Worm (Caenorhabditis elegans) whole organism, L4 larva: ENCODE results near the gene acr-3.
A peak's percentile ranks its signal among the peaks of the same experiment; 100 is the strongest.

Experiments used
- T20F7.1 ChIP-seq: fragments of 200-800 bp; sonication (Bioruptor generic); optimal IDR thresholded peaks from 2 replicates; lab custom pipeline; 2018; ENCODE audit warnings: mild to moderate bottlenecking, missing genetic modification characterization, missing compliant biosample characterization
- ceh-32 ChIP-seq: sonication (generic microtip); optimal IDR thresholded peaks from 2 replicates; lab custom pipeline; 2016; ENCODE audit warnings: mild to moderate bottlenecking, missing genetic modification characterization, missing compliant biosample characterization; ENCODE audit not compliant: poor library complexity
- daf-16 ChIP-seq, 3 experiments: sonication (generic microtip); optimal IDR thresholded peaks; 2 replicates each; lab custom pipeline; 2016 to 2017; ENCODE audit warnings: missing genetic modification characterization in 3 of 3, missing genetic modification reagents in 3 of 3, mild to moderate bottlenecking in 2 of 3, missing compliant biosample characterization in 2 of 3, missing biosample characterization in 1 of 3, moderate library complexity in 1 of 3
- lin-39 ChIP-seq: fragments of 150-350 bp; optimal IDR thresholded peaks from 2 replicates; lab custom pipeline; 2014; ENCODE audit warnings: missing biosample characterization, missing genetic modification reagents, missing genetic modification characterization
- lir-3 ChIP-seq: sonication (generic microtip); optimal IDR thresholded peaks from 2 replicates; lab custom pipeline; 2016; ENCODE audit warnings: mild to moderate bottlenecking, missing genetic modification characterization, missing compliant biosample characterization
- mxl-3 ChIP-seq: fragments of 200-800 bp; sonication (Bioruptor generic); optimal IDR thresholded peaks from 2 replicates; lab custom pipeline; 2018; ENCODE audit warnings: mild to moderate bottlenecking, missing genetic modification characterization, missing compliant biosample characterization
- nhr-10 ChIP-seq: fragments of 150-350 bp; optimal IDR thresholded peaks from 2 replicates; lab custom pipeline; 2014; ENCODE audit warnings: missing biosample characterization, missing genetic modification characterization
- nhr-11 ChIP-seq: fragments of 150-350 bp; optimal IDR thresholded peaks from 2 replicates; lab custom pipeline; 2014; ENCODE audit warnings: missing biosample characterization, missing genetic modification characterization
- nhr-41 ChIP-seq: fragments of 200-800 bp; sonication (Bioruptor generic); IDR thresholded peaks from 2 replicates; pipeline ENCODE4 v1.3.6; 2022; ENCODE audit warnings: missing genetic modification reagents, missing genetic modification characterization, missing compliant biosample characterization
- pqm-1 ChIP-seq: sonication (generic microtip); optimal IDR thresholded peaks from 2 replicates; lab custom pipeline; 2017; ENCODE audit warnings: missing biosample characterization, missing genetic modification characterization
- snpc-4 ChIP-seq: fragments of 150-350 bp; optimal IDR thresholded peaks from 2 replicates; lab custom pipeline; 2014; ENCODE audit warnings: missing biosample characterization, missing genetic modification characterization
- tag-97 ChIP-seq: fragments of 200-800 bp; sonication (Bioruptor generic); IDR thresholded peaks from 2 replicates; pipeline ENCODE4 v1.3.6; 2022; ENCODE audit warnings: missing genetic modification characterization, missing compliant biosample characterization
- zfp-2 ChIP-seq: sonication (generic microtip); optimal IDR thresholded peaks from 2 replicates; lab custom pipeline; 2016; ENCODE audit warnings: mild to moderate bottlenecking, missing genetic modification characterization, missing compliant biosample characterization
- ztf-11 ChIP-seq: fragments of 150-350 bp; optimal IDR thresholded peaks from 2 replicates; lab custom pipeline; 2014; ENCODE audit warnings: missing biosample characterization, missing genetic modification characterization

- TF ChIP-seq nhr-41 (no peak), zfp-2 (no peak), mxl-3 (GFP tag; lab: Kevin White, UChicago) (peak; percentile 48), daf-16 (GFP tag; optimal IDR thresholded peaks at IDR 0.05; lab: Kevin White, UChicago) (peak in 1 of 2 experiments; percentile 91), daf-16 (tag; optimal IDR thresholded peaks at IDR 0.05; lab: Kevin White, UChicago) (peak; percentile 23), lin-39 (tag; lab: Kevin White, UChicago) (no peak), pqm-1 (tag; lab: Kevin White, UChicago) (no peak), ztf-11 (tag; lab: Kevin White, UChicago) (no peak), snpc-4 (tag; lab: Kevin White, UChicago) (no peak), nhr-10 (tag; lab: Kevin White, UChicago) (no peak), nhr-11 (tag; lab: Kevin White, UChicago) (peak; percentile 46), lir-3 (no peak), T20F7.1 (no peak), tag-97 (GFP tag; lab: Robert Waterston, UW) (no peak), ceh-32 (no peak)
These were observed 26.2 kb downstream of the acr-3 start for ce11 chrX:6735494-6735893.
